Fruit fly (Drosophila melanogaster) whole organism, prepupa: ENCODE data around the gene CG7992.

ENCODE experiments used
- Blimp-1 ChIP-seq: fragments of 200-800 bp; sonication (Bioruptor generic); optimal IDR thresholded peaks from 3 replicates; lab custom pipeline; 2017; ENCODE audit warnings: missing biosample characterization, missing genetic modification characterization, mild to moderate bottlenecking, moderate library complexity, missing genetic modification reagents
- CG10631 ChIP-seq: fragments of 200-800 bp; sonication (Bioruptor generic); optimal IDR thresholded peaks from 2 replicates; lab custom pipeline; 2016; ENCODE audit warnings: missing biosample characterization, missing genetic modification characterization
- CG10669 ChIP-seq: fragments of 200-800 bp; sonication (Bioruptor generic); optimal IDR thresholded peaks from 3 replicates; lab custom pipeline; 2018; ENCODE audit warnings: missing biosample characterization, mild to moderate bottlenecking, missing genetic modification characterization, moderate library complexity
- CG11762 ChIP-seq: fragments of 200-800 bp; sonication (Bioruptor generic); optimal IDR thresholded peaks from 3 replicates; lab custom pipeline; 2016; ENCODE audit warnings: missing biosample characterization, missing genetic modification characterization; ENCODE audit not compliant: insufficient read depth
- CG11902 ChIP-seq: fragments of 200-800 bp; sonication (Bioruptor generic); optimal IDR thresholded peaks from 3 replicates; lab custom pipeline; 2016; ENCODE audit warnings: missing biosample characterization, missing genetic modification characterization
- CG15336 ChIP-seq: fragments of 200-800 bp; sonication (Bioruptor generic); IDR thresholded peaks from 2 replicates; pipeline ENCODE4 v1.3.6; 2022; ENCODE audit warnings: missing biosample characterization, missing genetic modification characterization
- CG1621 ChIP-seq: fragments of 200-800 bp; sonication (Bioruptor generic); optimal IDR thresholded peaks from 3 replicates; lab custom pipeline; 2018; ENCODE audit warnings: missing biosample characterization, mild to moderate bottlenecking, missing genetic modification characterization
- CG16779 ChIP-seq: fragments of 200-800 bp; sonication (Bioruptor generic); optimal IDR thresholded peaks from 3 replicates; lab custom pipeline; 2017; ENCODE audit warnings: missing biosample characterization, mild to moderate bottlenecking, missing genetic modification characterization
- CG31627 ChIP-seq: fragments of 200-800 bp; sonication (Bioruptor generic); optimal IDR thresholded peaks from 3 replicates; lab custom pipeline; 2016; ENCODE audit warnings: missing biosample characterization, missing genetic modification characterization
- CG32006 ChIP-seq: fragments of 200-800 bp; sonication (Bioruptor generic); optimal IDR thresholded peaks from 3 replicates; lab custom pipeline; 2017; ENCODE audit warnings: missing biosample characterization, mild to moderate bottlenecking, missing genetic modification characterization
- CG34406 ChIP-seq: fragments of 200-800 bp; sonication (Bioruptor generic); optimal IDR thresholded peaks from 3 replicates; lab custom pipeline; 2016; ENCODE audit warnings: missing biosample characterization, missing genetic modification characterization
- CG3919 ChIP-seq: fragments of 200-800 bp; sonication (Bioruptor generic); optimal IDR thresholded peaks from 3 replicates; lab custom pipeline; 2016; ENCODE audit warnings: missing biosample characterization, missing genetic modification characterization
- CG4318 ChIP-seq: fragments of 200-800 bp; sonication (Bioruptor generic); optimal IDR thresholded peaks from 3 replicates; lab custom pipeline; 2017; ENCODE audit warnings: missing biosample characterization, mild to moderate bottlenecking, missing genetic modification characterization
- CG6276 ChIP-seq: fragments of 200-800 bp; sonication (Bioruptor generic); optimal IDR thresholded peaks from 2 replicates; lab custom pipeline; 2017; ENCODE audit warnings: missing biosample characterization, mild to moderate bottlenecking, missing genetic modification characterization
- CG6792 ChIP-seq: fragments of 200-800 bp; sonication (Bioruptor generic); optimal IDR thresholded peaks from 3 replicates; lab custom pipeline; 2016; ENCODE audit warnings: missing biosample characterization, missing genetic modification characterization
- CG6808 ChIP-seq: fragments of 200-800 bp; sonication (Bioruptor generic); optimal IDR thresholded peaks from 3 replicates; lab custom pipeline; 2017; ENCODE audit warnings: missing biosample characterization, missing genetic modification characterization, mild to moderate bottlenecking, moderate library complexity, missing genetic modification reagents
- CG6854 ChIP-seq: fragments of 200-800 bp; sonication (Bioruptor generic); optimal IDR thresholded peaks from 2 replicates; lab custom pipeline; 2017; ENCODE audit warnings: missing biosample characterization, mild to moderate bottlenecking, missing genetic modification characterization
- CG7368 ChIP-seq: fragments of 200-800 bp; sonication (Bioruptor generic); optimal IDR thresholded peaks from 3 replicates; lab custom pipeline; 2016; ENCODE audit warnings: missing biosample characterization, missing genetic modification characterization
- CG8119 ChIP-seq: fragments of 200-800 bp; sonication (Bioruptor generic); IDR thresholded peaks from 3 replicates; pipeline ENCODE4 v1.3.6; 2022; ENCODE audit warnings: missing biosample characterization, missing genetic modification characterization
- CG8319 ChIP-seq: fragments of 200-800 bp; sonication (Bioruptor generic); optimal IDR thresholded peaks from 3 replicates; lab custom pipeline; 2016; ENCODE audit warnings: missing biosample characterization, missing genetic modification characterization
- CG8632 ChIP-seq: fragments of 200-800 bp; sonication (Bioruptor generic); optimal IDR thresholded peaks from 3 replicates; lab custom pipeline; 2016; ENCODE audit warnings: missing biosample characterization, missing genetic modification characterization
- CG9139 ChIP-seq: fragments of 200-800 bp; sonication (Bioruptor generic); optimal IDR thresholded peaks from 3 replicates; lab custom pipeline; 2017; ENCODE audit warnings: missing biosample characterization, mild to moderate bottlenecking, missing genetic modification characterization
- Eip75B ChIP-seq: fragments of 200-800 bp; sonication (Bioruptor generic); optimal IDR thresholded peaks from 3 replicates; lab custom pipeline; 2016; ENCODE audit warnings: missing biosample characterization, missing genetic modification characterization
- Eip78C ChIP-seq: fragments of 200-800 bp; sonication (Bioruptor generic); peaks from one replicate; lab custom pipeline; 2016; ENCODE audit warnings: missing biosample characterization, missing genetic modification characterization
- Eip93F ChIP-seq: fragments of 200-800 bp; sonication (Bioruptor generic); optimal IDR thresholded peaks from 2 replicates; lab custom pipeline; 2016; ENCODE audit warnings: missing biosample characterization, mild to moderate bottlenecking, missing genetic modification characterization
- Ets21C ChIP-seq: fragments of 200-800 bp; sonication (Bioruptor generic); optimal IDR thresholded peaks from 3 replicates; lab custom pipeline; 2016; ENCODE audit warnings: missing biosample characterization, missing genetic modification characterization
- Ets96B ChIP-seq: fragments of 200-800 bp; optimal IDR thresholded peaks from 2 replicates; lab custom pipeline; 2019; ENCODE audit warnings: missing biosample characterization, mild to moderate bottlenecking, missing genetic modification characterization, moderate library complexity
- Gug ChIP-seq: fragments of 200-800 bp; sonication (Bioruptor generic); IDR thresholded peaks from 2 replicates; pipeline ENCODE4 v1.3.6; 2022; ENCODE audit warnings: missing biosample characterization, missing genetic modification characterization
- Hr38 ChIP-seq: sonication (Bioruptor generic); optimal IDR thresholded peaks from 2 replicates; lab custom pipeline; 2016; ENCODE audit warnings: missing biosample characterization, missing genetic modification characterization
- Hr39 ChIP-seq: fragments of 200-800 bp; sonication (Bioruptor generic); optimal IDR thresholded peaks from 2 replicates; lab custom pipeline; 2016; ENCODE audit warnings: missing biosample characterization, missing genetic modification characterization
- Met ChIP-seq: fragments of 200-800 bp; sonication (Bioruptor generic); optimal IDR thresholded peaks from 3 replicates; lab custom pipeline; 2016; ENCODE audit warnings: missing biosample characterization, missing genetic modification characterization
- OdsH ChIP-seq: fragments of 200-800 bp; sonication (Bioruptor generic); optimal IDR thresholded peaks from 3 replicates; lab custom pipeline; 2016; ENCODE audit warnings: missing biosample characterization, missing genetic modification characterization
- Smox ChIP-seq: fragments of 200-800 bp; sonication (Bioruptor generic); optimal IDR thresholded peaks from 3 replicates; lab custom pipeline; 2016; ENCODE audit warnings: missing biosample characterization, missing genetic modification characterization
- Sox102F ChIP-seq: fragments of 200-800 bp; sonication (Bioruptor generic); optimal IDR thresholded peaks from 2 replicates; lab custom pipeline; 2016; ENCODE audit warnings: missing biosample characterization, mild to moderate bottlenecking, missing genetic modification characterization
- Sox15 ChIP-seq: fragments of 200-800 bp; sonication (Bioruptor generic); optimal IDR thresholded peaks from 3 replicates; lab custom pipeline; 2016; ENCODE audit warnings: missing biosample characterization, missing genetic modification characterization
- achi ChIP-seq: fragments of 200-800 bp; sonication (Bioruptor generic); optimal IDR thresholded peaks from 3 replicates; lab custom pipeline; 2016; ENCODE audit warnings: missing biosample characterization, missing genetic modification characterization
- acj6 ChIP-seq: fragments of 200-800 bp; sonication (Bioruptor generic); optimal IDR thresholded peaks from 3 replicates; lab custom pipeline; 2016; ENCODE audit warnings: missing biosample characterization, missing genetic modification characterization
- cyc ChIP-seq: fragments of 200-800 bp; sonication (Bioruptor generic); optimal IDR thresholded peaks from 3 replicates; lab custom pipeline; 2016; ENCODE audit warnings: missing biosample characterization, missing genetic modification characterization
- dac ChIP-seq: fragments of 200-800 bp; sonication (Bioruptor generic); optimal IDR thresholded peaks from 2 replicates; lab custom pipeline; 2017; ENCODE audit warnings: missing biosample characterization, mild to moderate bottlenecking, missing genetic modification characterization
- dsx ChIP-seq: fragments of 200-800 bp; optimal IDR thresholded peaks from 3 replicates; lab custom pipeline; 2019; ENCODE audit warnings: missing biosample characterization, mild to moderate bottlenecking, missing genetic modification characterization, moderate library complexity; ENCODE audit not compliant: poor library complexity, severe bottlenecking
- eg ChIP-seq: fragments of 200-800 bp; sonication (Bioruptor generic); IDR thresholded peaks from 3 replicates; pipeline ENCODE4 v1.3.6; 2022; ENCODE audit warnings: missing biosample characterization, missing genetic modification characterization
- esn ChIP-seq: fragments of 200-800 bp; sonication (Bioruptor generic); optimal IDR thresholded peaks from 2 replicates; lab custom pipeline; 2016; ENCODE audit warnings: missing biosample characterization, mild to moderate bottlenecking, missing genetic modification characterization, moderate library complexity
- fd59A ChIP-seq: fragments of 200-800 bp; sonication (Bioruptor generic); optimal IDR thresholded peaks from 2 replicates; lab custom pipeline; 2017; ENCODE audit warnings: missing biosample characterization, mild to moderate bottlenecking, missing genetic modification characterization, missing genetic modification reagents
- fd85E ChIP-seq: fragments of 200-800 bp; sonication (Bioruptor generic); optimal IDR thresholded peaks from 3 replicates; lab custom pipeline; 2016; ENCODE audit warnings: missing biosample characterization, missing genetic modification characterization
- lz ChIP-seq: fragments of 200-800 bp; sonication (Bioruptor generic); optimal IDR thresholded peaks from 3 replicates; lab custom pipeline; 2016; ENCODE audit warnings: missing biosample characterization, missing genetic modification characterization
- net ChIP-seq: fragments of 200-800 bp; sonication (Bioruptor generic); optimal IDR thresholded peaks from 3 replicates; lab custom pipeline; 2016; ENCODE audit warnings: missing biosample characterization, missing genetic modification characterization
- pdm3 ChIP-seq: fragments of 200-800 bp; sonication (Bioruptor generic); optimal IDR thresholded peaks from 3 replicates; lab custom pipeline; 2016; ENCODE audit warnings: missing biosample characterization, missing genetic modification characterization
- salr ChIP-seq, 2 experiments: fragments of 200-800 bp; sonication (Bioruptor generic); optimal IDR thresholded peaks; 3 replicates each; lab custom pipeline; 2016 to 2018; ENCODE audit warnings: missing biosample characterization in 2 of 2, missing genetic modification characterization in 2 of 2, mild to moderate bottlenecking in 1 of 2
- spab ChIP-seq: fragments of 200-800 bp; sonication (Bioruptor generic); optimal IDR thresholded peaks from 2 replicates; lab custom pipeline; 2017; ENCODE audit warnings: missing biosample characterization, mild to moderate bottlenecking, missing genetic modification characterization, missing genetic modification reagents
- svp ChIP-seq: fragments of 200-800 bp; sonication (Bioruptor generic); peaks from one replicate; lab custom pipeline; 2016; ENCODE audit warnings: missing biosample characterization, missing genetic modification characterization
- vri ChIP-seq: fragments of 200-800 bp; sonication (Bioruptor generic); optimal IDR thresholded peaks from 3 replicates; lab custom pipeline; 2016; ENCODE audit warnings: missing biosample characterization, mild to moderate bottlenecking, missing genetic modification characterization

Gene CG7992

DNA sequence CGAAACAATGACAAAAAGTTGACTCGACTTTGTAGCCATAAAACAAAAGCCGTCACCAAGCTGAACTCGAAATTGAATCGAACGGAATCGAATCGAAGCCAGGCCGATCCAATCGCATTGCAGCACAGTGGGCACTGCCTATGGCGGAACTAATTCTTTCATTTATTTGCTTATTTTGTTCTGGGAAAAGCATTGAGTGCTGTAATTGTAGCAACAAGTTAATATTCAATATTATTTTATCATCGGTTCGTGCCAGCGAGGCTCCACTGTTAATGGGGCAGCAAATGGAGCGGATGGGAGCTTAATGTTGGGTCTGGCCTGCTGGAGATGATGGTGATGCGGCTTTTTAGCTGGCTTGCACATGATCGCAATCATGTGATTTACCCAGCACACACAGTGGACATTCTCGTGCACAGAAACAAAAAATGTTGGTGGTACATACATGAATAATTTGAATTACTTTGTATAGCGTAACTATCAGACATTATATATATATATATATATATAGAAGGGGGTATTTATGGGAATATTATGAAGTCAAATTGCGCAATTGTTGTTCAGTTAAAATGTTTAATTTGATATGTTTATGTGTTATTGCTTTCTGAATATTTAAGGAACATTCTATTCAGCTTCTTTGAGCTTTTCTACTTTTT lies 42.4 kb upstream of the CG7992 start:
- TF ChIP-seq Smox (GFP tag; lab: Kevin White, UChicago) (peak; percentile 97), Sox15 (GFP tag; lab: Kevin White, UChicago) (peak; percentile 97), svp (GFP tag; lab: Kevin White, UChicago) (peak; percentile 99), Eip93F (GFP tag; lab: Kevin White, UChicago) (peak; percentile 96), dsx (GFP tag; lab: Kevin White, UChicago) (peak; percentile 96), CG3919 (GFP tag; lab: Kevin White, UChicago) (peak; percentile 98), CG11902 (GFP tag; lab: Kevin White, UChicago) (peak; percentile 98), CG16779 (tag; lab: Kevin White, UChicago) (peak; percentile 89), achi (GFP tag; lab: Kevin White, UChicago) (peak; percentile 94), Eip78C (GFP tag; lab: Kevin White, UChicago) (peak; percentile 99), fd85E (GFP tag; lab: Kevin White, UChicago) (peak; percentile 90), vri (GFP tag; lab: Kevin White, UChicago) (peak; percentile 95), Met (GFP tag; lab: Kevin White, UChicago) (peak; percentile 98), CG4318 (GFP tag; lab: Kevin White, UChicago) (peak; percentile 87), CG6808 (GFP tag; lab: Kevin White, UChicago) (peak; percentile 94), cyc (GFP tag; lab: Kevin White, UChicago) (peak; percentile 99), eg (GFP tag; lab: Robert Waterston, UW) (peak; percentile 97), esn (GFP tag; lab: Kevin White, UChicago) (peak; percentile 98), CG10631 (GFP tag; lab: Kevin White, UChicago) (peak; percentile 94), CG8632 (GFP tag; lab: Kevin White, UChicago) (peak; percentile 95), acj6 (GFP tag; lab: Kevin White, UChicago) (peak; percentile 96), fd59A (GFP tag; lab: Kevin White, UChicago) (peak; percentile 94), CG1621 (tag; lab: Kevin White, UChicago) (peak; percentile 95), CG9139 (peak; percentile 94), CG7368 (GFP tag; lab: Kevin White, UChicago) (peak; percentile 97), Eip75B (GFP tag; lab: Kevin White, UChicago) (peak; percentile 96), CG34406 (GFP tag; lab: Kevin White, UChicago) (peak; percentile 95), Ets21C (GFP tag; lab: Kevin White, UChicago) (peak; percentile 97), Hr38 (GFP tag; lab: Kevin White, UChicago) (peak; percentile 81), lz (GFP tag; lab: Kevin White, UChicago) (peak; percentile 98), CG6276 (GFP tag; lab: Kevin White, UChicago) (peak; percentile 91), pdm3 (GFP tag; lab: Kevin White, UChicago) (peak; percentile 98), OdsH (GFP tag; lab: Kevin White, UChicago) (peak; percentile 96), net (GFP tag; lab: Kevin White, UChicago) (peak; percentile 95), CG8119 (GFP tag; lab: Robert Waterston, UW) (peak; percentile 94), salr (GFP tag; optimal IDR thresholded peaks at IDR 0.05; lab: Kevin White, UChicago) (peak; percentile 61 to 94), CG31627 (GFP tag; lab: Kevin White, UChicago) (peak; percentile 98), CG6854 (GFP tag; lab: Kevin White, UChicago) (peak; percentile 97), Sox102F (GFP tag; lab: Kevin White, UChicago) (peak; percentile 97), CG32006 (GFP tag; lab: Kevin White, UChicago) (peak; percentile 93), CG6792 (GFP tag; lab: Kevin White, UChicago) (peak; percentile 98), Ets96B (tag; lab: Kevin White, UChicago) (peak; percentile 92), Hr39 (GFP tag; lab: Kevin White, UChicago) (peak; percentile 98), spab (GFP tag; lab: Kevin White, UChicago) (peak; percentile 92), CG8319 (GFP tag; lab: Kevin White, UChicago) (peak; percentile 97), CG11762 (GFP tag; lab: Kevin White, UChicago) (peak; percentile 94), Gug (GFP tag; lab: Robert Waterston, UW) (peak; percentile 92), dac (GFP tag; lab: Kevin White, UChicago) (peak; percentile 92), Blimp-1 (GFP tag; lab: Kevin White, UChicago) (peak; percentile 89), CG15336 (GFP tag; lab: Robert Waterston, UW) (peak; percentile 95), CG10669 (GFP tag; lab: Kevin White, UChicago) (peak; percentile 97)
